Fruit fly (Drosophila melanogaster): ENCODE measurements around the gene inaF-D.

Gene inaF-D

DNA sequence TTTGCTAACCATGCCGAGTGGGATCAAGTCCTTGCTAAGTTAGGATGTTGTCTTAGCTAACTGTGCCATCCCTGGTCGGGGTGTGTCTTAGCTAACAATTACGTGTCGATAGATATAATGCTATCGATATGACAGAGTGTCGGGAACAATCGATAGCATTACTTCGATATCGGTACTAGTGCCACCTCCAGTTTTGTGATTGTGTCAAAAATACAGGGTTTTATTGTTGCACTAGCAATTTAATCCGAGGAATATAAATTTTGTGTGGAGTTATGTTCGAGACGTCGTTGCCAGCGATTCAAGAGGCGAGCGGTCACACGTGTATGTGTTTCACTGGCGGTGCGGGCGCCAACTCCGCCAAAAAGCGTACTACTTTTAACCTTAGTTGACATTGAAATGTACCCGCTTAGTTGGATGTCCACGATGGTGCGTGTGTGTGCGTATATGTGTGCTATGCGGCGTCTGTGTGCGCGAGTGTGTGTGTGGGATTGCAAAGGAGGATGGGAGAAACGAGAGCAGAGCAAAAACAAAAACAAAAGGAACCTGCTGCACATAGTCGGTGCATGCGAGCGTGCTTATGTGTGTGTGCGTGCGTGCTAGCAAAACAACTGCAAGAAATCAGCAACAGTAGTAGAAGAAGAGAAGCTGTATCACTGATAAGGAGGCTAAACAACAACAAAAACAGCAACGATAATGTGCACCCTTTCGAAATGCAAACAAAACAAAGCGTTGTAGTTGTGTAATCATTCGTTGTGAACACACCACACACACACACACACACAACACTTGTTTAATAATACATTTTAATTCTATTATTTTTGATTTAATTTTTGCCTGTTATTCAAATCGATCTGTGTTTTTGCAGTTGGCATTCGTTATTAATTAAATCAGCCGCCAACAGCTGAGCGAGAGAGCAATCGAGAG, 33.7 kb downstream of the inaF-D start, which contains the start of gene PhKgamma (continued):
- TF ChIP-seq Opbp (GFP tag; IDR thresholded peaks at IDR 0.05; ENCODE audit: partially characterized antibody), result peak; percentile 96
- TF ChIP-seq kay (GFP tag; optimal IDR thresholded peaks at IDR 0.05), result no peak
- peak; percentile 21 for TF ChIP-seq gem (tag; optimal IDR thresholded peaks at IDR 0.05)
- TF ChIP-seq Deaf1 (tag; optimal IDR thresholded peaks at IDR 0.05), result no peak
- no peak for TF ChIP-seq ATbp (GFP tag; optimal IDR thresholded peaks at IDR 0.05)
- TF ChIP-seq ttk (GFP tag; IDR thresholded peaks at IDR 0.05), result peak; percentile 36; the same call in 1 of the 2 replicates
- TF ChIP-seq Lpt (GFP tag; optimal IDR thresholded peaks at IDR 0.05), result no peak
- TF ChIP-seq CrebB (tag; optimal IDR thresholded peaks at IDR 0.05), result peak; percentile 16
- peak; percentile 27 for TF ChIP-seq caup (GFP tag; optimal IDR thresholded peaks at IDR 0.05; ENCODE audit: severe bottlenecking)
- TF ChIP-seq CG7963 (GFP tag; IDR thresholded peaks at IDR 0.05; ENCODE audit: partially characterized antibody), result peak; percentile 92
- peak; percentile 9 for TF ChIP-seq CG7556 (GFP tag; optimal IDR thresholded peaks at IDR 0.05)
- TF ChIP-seq corto (GFP tag; optimal IDR thresholded peaks at IDR 0.05), result no peak
- no peak for TF ChIP-seq pum (GFP tag; optimal IDR thresholded peaks at IDR 0.05)
- no peak for TF ChIP-seq Fer2 (tag; optimal IDR thresholded peaks at IDR 0.05)
- TF ChIP-seq br (optimal IDR thresholded peaks at IDR 0.05), result no peak
- TF ChIP-seq CG17359 (tag; optimal IDR thresholded peaks at IDR 0.05), result no peak
- TF ChIP-seq Max (GFP tag; optimal IDR thresholded peaks at IDR 0.05), result no peak
- TF ChIP-seq cato (GFP tag; optimal IDR thresholded peaks at IDR 0.05; ENCODE audit: borderline replicate concordance), result no peak
- TF ChIP-seq CG32767 (GFP tag; IDR thresholded peaks at IDR 0.05), result no peak
- TF ChIP-seq mld (GFP tag; IDR thresholded peaks at IDR 0.05; ENCODE audit: partially characterized antibody), result peak; percentile 83
- TF ChIP-seq Kr (GFP tag; optimal IDR thresholded peaks at IDR 0.05), result no peak
- no peak; the same call in 1 of the 2 replicates for TF ChIP-seq CG9932 (GFP tag; IDR thresholded peaks at IDR 0.05)
- TF ChIP-seq sim (GFP tag; IDR thresholded peaks at IDR 0.05), result no peak
- TF ChIP-seq mirr (GFP tag; optimal IDR thresholded peaks at IDR 0.05), result no peak
- no peak for TF ChIP-seq CG15011 (GFP tag; optimal IDR thresholded peaks at IDR 0.05)
- no peak for TF ChIP-seq pros (GFP tag; optimal IDR thresholded peaks at IDR 0.05)
- no peak for TF ChIP-seq H2.0 (GFP tag; IDR thresholded peaks at IDR 0.05)
- no peak for TF ChIP-seq bowl (GFP tag; IDR thresholded peaks at IDR 0.05)
- peak; percentile 78 for TF ChIP-seq HmgZ (tag; optimal IDR thresholded peaks at IDR 0.05)
- no peak for TF ChIP-seq ash1 (GFP tag; optimal IDR thresholded peaks at IDR 0.05)
- TF ChIP-seq az2 (GFP tag; optimal IDR thresholded peaks at IDR 0.05), result no peak
- TF ChIP-seq CG14710 (tag; optimal IDR thresholded peaks at IDR 0.05), result peak; percentile 74
- TF ChIP-seq onecut (GFP tag; IDR thresholded peaks at IDR 0.05), result no peak; the same call in 1 of the 2 replicates
- no peak for TF ChIP-seq CG7745 (tag; optimal IDR thresholded peaks at IDR 0.05)
- TF ChIP-seq Sin3A (optimal IDR thresholded peaks at IDR 0.05), result peak; percentile 64
- peak; percentile 77 for TF ChIP-seq kni (GFP tag; optimal IDR thresholded peaks at IDR 0.05)
- TF ChIP-seq ems (GFP tag; optimal IDR thresholded peaks at IDR 0.05), result no peak
- no peak for TF ChIP-seq tx (GFP tag; optimal IDR thresholded peaks at IDR 0.05)
- TF ChIP-seq CG3995 (GFP tag; optimal IDR thresholded peaks at IDR 0.05), result no peak
- TF ChIP-seq Hr3 (GFP tag; optimal IDR thresholded peaks at IDR 0.05), result no peak
- no peak; the same call in 3 of the 4 replicates for TF ChIP-seq Gug (GFP tag; IDR thresholded peaks at IDR 0.05)
- no peak for TF ChIP-seq fd3F (GFP tag; optimal IDR thresholded peaks at IDR 0.05)
- no peak for TF ChIP-seq CG8359 (GFP tag; optimal IDR thresholded peaks at IDR 0.05; ENCODE audit: borderline replicate concordance)
- TF ChIP-seq CG13296 (GFP tag; optimal IDR thresholded peaks at IDR 0.05), result no peak
- TF ChIP-seq usp (GFP tag; optimal IDR thresholded peaks at IDR 0.05), result no peak
- no peak for TF ChIP-seq gsb (GFP tag; IDR thresholded peaks at IDR 0.05)
- no peak for TF ChIP-seq CG3407 (GFP tag; optimal IDR thresholded peaks at IDR 0.05)
- no peak; the same call in 2 of the 3 replicates for TF ChIP-seq H15 (GFP tag; IDR thresholded peaks at IDR 0.05)
- TF ChIP-seq toy (GFP tag; IDR thresholded peaks at IDR 0.05), result no peak

Measured in whole organism, embryonic.